Fruit fly (Drosophila melanogaster) whole organism, wandering third instar larva: Measurements from ENCODE around the gene MFS9.

Experiments
- Abd-B ChIP-seq: fragments of >200 bp; optimal IDR thresholded peaks from 2 replicates; lab custom pipeline; 2017; ENCODE audit warnings: missing biosample characterization, missing genetic modification characterization
- CG9705 ChIP-seq: fragments of 200-800 bp; sonication (Bioruptor generic); optimal IDR thresholded peaks from 2 replicates; lab custom pipeline; 2018; ENCODE audit warnings: missing biosample characterization, mild to moderate bottlenecking, missing genetic modification characterization
- GATAd ChIP-seq: sonication (Bioruptor generic); optimal IDR thresholded peaks from 2 replicates; lab custom pipeline; 2016; ENCODE audit warnings: missing biosample characterization, missing genetic modification characterization
- Mio ChIP-seq: sonication (Bioruptor generic); optimal IDR thresholded peaks from 2 replicates; lab custom pipeline; 2016; ENCODE audit warnings: missing biosample characterization, missing genetic modification characterization
- Myc ChIP-seq: fragments of >200 bp; optimal IDR thresholded peaks from 2 replicates; lab custom pipeline; 2017
- Vsx2 ChIP-seq: fragments of 200-300, 225-300 bp; sonication (Bioruptor generic); optimal IDR thresholded peaks from 2 replicates; lab custom pipeline; 2018; ENCODE audit warnings: missing biosample characterization, missing genetic modification characterization; ENCODE audit not compliant: partially characterized antibody
- br ChIP-seq: fragments of 200-800 bp; sonication (Bioruptor generic); optimal IDR thresholded peaks from 2 replicates; lab custom pipeline; 2016; ENCODE audit warnings: missing biosample characterization, missing genetic modification characterization
- pan ChIP-seq: fragments of >200 bp; optimal IDR thresholded peaks from 2 replicates; lab custom pipeline; 2017
- psq ChIP-seq: fragments of 200-800 bp; sonication (Bioruptor generic); optimal IDR thresholded peaks from 3 replicates; lab custom pipeline; 2017; ENCODE audit warnings: missing biosample characterization, mild to moderate bottlenecking, missing genetic modification characterization, moderate library complexity
- usp ChIP-seq: fragments of >200 bp; optimal IDR thresholded peaks from 2 replicates; lab custom pipeline; 2017; ENCODE audit warnings: missing biosample characterization, missing genetic modification characterization
- woc ChIP-seq: sonication (Bioruptor generic); optimal IDR thresholded peaks from 2 replicates; lab custom pipeline; 2016; ENCODE audit warnings: missing biosample characterization, mild to moderate bottlenecking, missing genetic modification characterization

DNA sequence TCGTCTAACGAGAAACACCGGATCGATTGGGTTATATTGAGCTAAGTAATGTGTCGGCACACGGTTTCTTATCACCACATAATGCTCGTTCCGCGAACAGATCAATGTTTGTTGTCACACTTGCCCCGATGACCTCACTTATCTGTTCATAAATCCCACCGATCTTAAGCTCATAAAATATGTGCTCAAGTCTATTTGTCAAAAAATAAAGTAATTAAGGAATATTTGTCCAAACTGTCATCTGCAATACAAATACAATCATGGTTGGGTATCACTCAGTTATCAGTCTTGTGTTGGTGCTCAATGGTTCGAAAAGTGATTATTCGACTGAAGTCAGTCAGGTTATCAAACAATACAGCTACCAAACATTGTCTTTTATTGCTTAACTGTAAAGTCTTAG, 36.0 kb upstream of the MFS9 start:
- TF ChIP-seq Myc (lab: Kevin White, UChicago) (no peak), psq (GFP tag; lab: Kevin White, UChicago) (no peak), CG9705 (GFP tag; lab: Kevin White, UChicago) (no peak), Mio (GFP tag; lab: Kevin White, UChicago) (no peak), woc (no peak), Vsx2 (no peak), br (GFP tag; lab: Kevin White, UChicago) (no peak), pan (lab: Kevin White, UChicago) (no peak), usp (GFP tag; lab: Kevin White, UChicago) (no peak), GATAd (GFP tag; lab: Kevin White, UChicago) (no peak), Abd-B (GFP tag; lab: Kevin White, UChicago) (no peak)
